Worm (Caenorhabditis elegans): ENCODE results near the gene Y54G11A.17.

- no peak for TF ChIP-seq daf-12 (tag; optimal IDR thresholded peaks at IDR 0.05)
- no peak for TF ChIP-seq R02D3.7 (tag; optimal IDR thresholded peaks at IDR 0.05)
- TF ChIP-seq nhr-28 (tag; optimal IDR thresholded peaks at IDR 0.05) = no peak
- TF ChIP-seq skn-1 (tag; optimal IDR thresholded peaks at IDR 0.05) = no peak
- TF ChIP-seq egl-27 (tag; optimal IDR thresholded peaks at IDR 0.05) = no peak
- no peak for TF ChIP-seq nhr-111 (GFP tag; optimal IDR thresholded peaks at IDR 0.05)
- no peak for TF ChIP-seq unc-62 (GFP tag; optimal IDR thresholded peaks at IDR 0.05 in 1 of 2)
- TF ChIP-seq unc-62 (tag; optimal IDR thresholded peaks at IDR 0.05) = no peak
- no peak for TF ChIP-seq fos-1 (tag; optimal IDR thresholded peaks at IDR 0.05)
- no peak for TF ChIP-seq lim-7 (GFP tag; IDR thresholded peaks at IDR 0.05)
- no peak for TF ChIP-seq lin-39 (tag; optimal IDR thresholded peaks at IDR 0.05)
- no peak for TF ChIP-seq ZK546.5 (tag; optimal IDR thresholded peaks at IDR 0.05)
- TF ChIP-seq Y105C5A.15 (GFP tag; IDR thresholded peaks at IDR 0.05) = no peak
Observed at ce11 chrII:14312182-14312581, 37.0 kb downstream of the Y54G11A.17 start.

All from whole organism, L4 larva.